Worm (Caenorhabditis elegans): ENCODE measurements around the gene mcu-1.

mcu-1 gene

ce11 chrIV:5895190-5895589 is 43.8 kb downstream of the mcu-1 start, which contains the start of gene nspb-6:
nspb-6 (plus strand) TSS chrIV:5895490.
- TF ChIP-seq ztf-23 (GFP tag; IDR thresholded peaks at IDR 0.05) (no peak), tab-1 (GFP tag; IDR thresholded peaks at IDR 0.05) (no peak), cog-1 (tag; optimal IDR thresholded peaks at IDR 0.05) (no peak), klf-2 (GFP tag; conservative IDR thresholded peaks at IDR 0.05) (no peak), ref-1 (GFP tag; conservative IDR thresholded peaks at IDR 0.05) (no peak), ztf-29 (GFP tag; IDR thresholded peaks at IDR 0.05) (no peak), flt-1 (GFP tag; IDR thresholded peaks at IDR 0.05) (no peak), T22C8.4 (GFP tag; IDR thresholded peaks at IDR 0.05) (no peak), med-1 (GFP tag; optimal IDR thresholded peaks at IDR 0.05; ENCODE audit: insufficient read depth) (no peak)

- no peak for TF ChIP-seq T22C8.4 (GFP tag; IDR thresholded peaks at IDR 0.05)
- no peak for TF ChIP-seq ref-1 (GFP tag; conservative IDR thresholded peaks at IDR 0.05)
- TF ChIP-seq tab-1 (GFP tag; IDR thresholded peaks at IDR 0.05) = no peak
- TF ChIP-seq med-1 (GFP tag; optimal IDR thresholded peaks at IDR 0.05; ENCODE audit: insufficient read depth) = no peak
- no peak for TF ChIP-seq ztf-29 (GFP tag; IDR thresholded peaks at IDR 0.05)
- TF ChIP-seq ztf-23 (GFP tag; IDR thresholded peaks at IDR 0.05) = no peak
- no peak for TF ChIP-seq klf-2 (GFP tag; conservative IDR thresholded peaks at IDR 0.05)
- no peak for TF ChIP-seq flt-1 (GFP tag; IDR thresholded peaks at IDR 0.05)
Observed at ce11 chrIV:5891265-5891664, 47.8 kb downstream of the mcu-1 start, which contains the start of gene H04M03.3. H04M03.3 (plus strand) TSS chrIV:5891565.
